Worm (Caenorhabditis elegans): ENCODE measurements around the gene C02E7.10.

DNA sequence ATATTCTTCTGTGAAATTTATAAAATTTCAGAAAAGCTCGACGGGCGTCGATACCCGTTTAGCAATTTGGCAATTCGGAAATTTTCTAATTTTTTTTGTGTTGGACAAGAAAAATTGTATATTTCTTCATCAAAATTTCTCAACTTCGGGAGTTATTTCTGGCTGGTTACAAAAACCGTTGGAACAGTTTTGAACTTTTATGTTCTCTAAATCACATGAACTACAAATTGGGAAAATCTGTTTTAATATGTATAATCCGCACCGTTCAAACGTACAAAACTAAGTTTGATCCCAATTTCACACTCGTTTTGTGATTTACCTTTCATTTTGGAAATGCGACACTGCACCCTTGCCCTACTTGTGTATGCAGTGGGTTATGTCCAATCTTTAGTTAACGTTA, 47.5 kb downstream of the C02E7.10 start, which contains the start of gene T19H12.3:
- TF ChIP-seq ama-1 (optimal IDR thresholded peaks at IDR 0.05) (no peak), ama-1 (GFP tag; optimal IDR thresholded peaks at IDR 0.05) (no peak), aptf-2 (GFP tag; conservative IDR thresholded peaks at IDR 0.05) (no peak), efl-1 (GFP tag; optimal IDR thresholded peaks at IDR 0.05) (no peak), bed-1 (GFP tag; IDR thresholded peaks at IDR 0.05) (no peak), let-526 (GFP tag; IDR thresholded peaks at IDR 0.05) (no peak), lin-40 (tag; optimal IDR thresholded peaks at IDR 0.05) (no peak), pha-4 (tag; optimal IDR thresholded peaks at IDR 0.05) (no peak), lin-26 (GFP tag; IDR thresholded peaks at IDR 0.05) (no peak), ceh-91 (GFP tag; IDR thresholded peaks at IDR 0.05) (no peak), dpl-1 (GFP tag; optimal IDR thresholded peaks at IDR 0.05) (no peak)

Data from whole organism, young adult.